Worm (Caenorhabditis elegans): ENCODE measurements around the gene Y53F4B.26.

DNA sequence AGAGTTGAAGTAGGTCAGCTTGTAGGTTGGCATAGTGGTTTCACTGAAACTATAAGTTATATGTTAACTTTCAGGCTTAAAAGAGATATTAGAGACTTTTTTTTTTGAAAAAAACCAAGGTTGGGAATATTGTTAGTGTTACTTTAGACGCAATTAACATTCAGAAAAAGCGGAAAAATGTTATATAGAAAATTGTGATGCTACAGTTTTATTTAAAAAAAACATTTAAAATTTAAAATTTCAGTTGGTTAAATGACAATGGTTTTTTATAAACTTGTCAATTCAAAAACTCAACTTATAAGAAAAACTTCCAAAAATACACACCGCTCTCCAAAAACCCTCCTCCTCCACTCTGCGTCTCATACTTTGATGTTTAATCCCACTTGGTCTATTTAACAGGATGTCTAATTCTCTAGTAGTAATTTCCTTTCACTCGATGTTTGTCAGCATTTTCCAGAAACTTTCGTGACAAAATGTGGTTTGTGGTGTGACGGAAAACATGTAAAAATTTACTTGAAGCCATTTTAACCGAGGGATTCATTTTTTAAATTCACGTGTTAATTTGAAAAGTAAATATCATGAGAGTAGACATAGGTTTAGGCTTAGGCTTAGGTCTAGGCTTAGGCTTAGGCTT is 34.3 kb upstream of the Y53F4B.26 start, which contains the start of gene gst-31:
- no peak for TF ChIP-seq dao-5 (tag; optimal IDR thresholded peaks at IDR 0.05)
- TF ChIP-seq him-1 (tag; optimal IDR thresholded peaks at IDR 0.05): no peak
- TF ChIP-seq W03F9.2 (tag; optimal IDR thresholded peaks at IDR 0.05): no peak

Data from whole organism, L4/young adult.